Fruit fly (Drosophila melanogaster) whole organism, wandering third instar larva: ENCODE data around the gene CG44001.

Experiments used
- Abd-B ChIP-seq: fragments of >200 bp; optimal IDR thresholded peaks from 2 replicates; lab custom pipeline; 2017; ENCODE audit warnings: missing biosample characterization, missing genetic modification characterization
- CG32264 ChIP-seq: fragments of 200-800 bp; sonication (Bioruptor generic); optimal IDR thresholded peaks from 2 replicates; lab custom pipeline; 2016; ENCODE audit warnings: missing biosample characterization, missing genetic modification characterization
- CG9705 ChIP-seq: fragments of 200-800 bp; sonication (Bioruptor generic); optimal IDR thresholded peaks from 2 replicates; lab custom pipeline; 2018; ENCODE audit warnings: missing biosample characterization, mild to moderate bottlenecking, missing genetic modification characterization
- CrebA ChIP-seq: fragments of 200-800 bp; sonication (Bioruptor generic); optimal IDR thresholded peaks from 2 replicates; lab custom pipeline; 2016; ENCODE audit warnings: missing biosample characterization, mild to moderate bottlenecking, missing genetic modification characterization, borderline replicate concordance
- Dfd ChIP-seq: fragments of >200 bp; optimal IDR thresholded peaks from 2 replicates; lab custom pipeline; 2017; ENCODE audit warnings: missing biosample characterization, missing genetic modification characterization
- Dif ChIP-seq: fragments of 200-275, 200-300 bp; sonication (Bioruptor generic); optimal IDR thresholded peaks from 2 replicates; lab custom pipeline; 2018; ENCODE audit warnings: missing biosample characterization, missing genetic modification characterization; ENCODE audit not compliant: partially characterized antibody
- GATAd ChIP-seq: sonication (Bioruptor generic); optimal IDR thresholded peaks from 2 replicates; lab custom pipeline; 2016; ENCODE audit warnings: missing biosample characterization, missing genetic modification characterization
- HLH106 ChIP-seq: fragments of 200-800 bp; optimal IDR thresholded peaks from 3 replicates; lab custom pipeline; 2019; ENCODE audit warnings: missing biosample characterization, mild to moderate bottlenecking, missing genetic modification characterization, moderate library complexity
- Hnf4 ChIP-seq: fragments of 200-800 bp; sonication (Bioruptor generic); optimal IDR thresholded peaks from 2 replicates; lab custom pipeline; 2016; ENCODE audit warnings: missing biosample characterization, mild to moderate bottlenecking, missing genetic modification characterization
- Hr78 ChIP-seq: fragments of >200 bp; optimal IDR thresholded peaks from 2 replicates; lab custom pipeline; 2017; ENCODE audit warnings: missing biosample characterization, missing genetic modification characterization
- Hr83 ChIP-seq: fragments of 200-300 bp; sonication (Bioruptor generic); optimal IDR thresholded peaks from 2 replicates; lab custom pipeline; 2016; ENCODE audit warnings: missing biosample characterization, mild to moderate bottlenecking, missing genetic modification characterization, moderate library complexity; ENCODE audit not compliant: poor library complexity, severe bottlenecking
- Jra ChIP-seq: sonication (Bioruptor generic); optimal IDR thresholded peaks from 2 replicates; lab custom pipeline; 2016; ENCODE audit warnings: missing biosample characterization, missing genetic modification characterization
- Mio ChIP-seq: sonication (Bioruptor generic); optimal IDR thresholded peaks from 2 replicates; lab custom pipeline; 2016; ENCODE audit warnings: missing biosample characterization, missing genetic modification characterization
- Myc ChIP-seq: fragments of >200 bp; optimal IDR thresholded peaks from 2 replicates; lab custom pipeline; 2017
- N ChIP-seq: fragments of >200 bp; optimal IDR thresholded peaks from 2 replicates; lab custom pipeline; 2018; ENCODE audit warnings: missing biosample characterization, missing external identifiers, missing genetic modification characterization
- OdsH ChIP-seq: fragments of 200-800 bp; sonication (Bioruptor generic); optimal IDR thresholded peaks from 2 replicates; lab custom pipeline; 2016; ENCODE audit warnings: missing biosample characterization, mild to moderate bottlenecking, missing genetic modification characterization
- Rel ChIP-seq, 2 experiments: fragments of 200-800 bp; sonication (Bioruptor generic) in 1 of 2; optimal IDR thresholded peaks; 2 replicates in 1 of 2; 3 replicates in 1 of 2; lab custom pipeline; 2016 to 2019; ENCODE audit warnings: mild to moderate bottlenecking in 2 of 2, missing biosample characterization in 2 of 2, missing genetic modification characterization in 2 of 2, moderate library complexity in 1 of 2
- Sp1 ChIP-seq: fragments of 200-800 bp; sonication (Bioruptor generic); optimal IDR thresholded peaks from 3 replicates; lab custom pipeline; 2019; ENCODE audit warnings: missing biosample characterization, mild to moderate bottlenecking, missing genetic modification characterization, moderate library complexity
- Vsx2 ChIP-seq: fragments of 200-300, 225-300 bp; sonication (Bioruptor generic); optimal IDR thresholded peaks from 2 replicates; lab custom pipeline; 2018; ENCODE audit warnings: missing biosample characterization, missing genetic modification characterization; ENCODE audit not compliant: partially characterized antibody
- br ChIP-seq: fragments of 200-800 bp; sonication (Bioruptor generic); optimal IDR thresholded peaks from 2 replicates; lab custom pipeline; 2016; ENCODE audit warnings: missing biosample characterization, missing genetic modification characterization
- brk ChIP-seq: fragments of 200-800 bp; sonication (Bioruptor generic); optimal IDR thresholded peaks from 2 replicates; lab custom pipeline; 2016; ENCODE audit warnings: missing biosample characterization, mild to moderate bottlenecking, missing genetic modification characterization
- dl ChIP-seq, 2 experiments: fragments of 175-275, 200-275 bp in 1 of 2; fragments of 200-275 bp in 1 of 2; sonication (Bioruptor generic); optimal IDR thresholded peaks; lab custom pipeline; 2018; ENCODE audit warnings: mild to moderate bottlenecking in 2 of 2, missing biosample characterization in 2 of 2, missing genetic modification characterization in 2 of 2, moderate library complexity in 2 of 2; ENCODE audit not compliant: partially characterized antibody in 2 of 2, insufficient read depth in 1 of 2
- dmrt93B ChIP-seq: fragments of 200-800 bp; sonication (Bioruptor generic); optimal IDR thresholded peaks from 2 replicates; lab custom pipeline; 2018; ENCODE audit warnings: missing biosample characterization, mild to moderate bottlenecking, missing genetic modification characterization
- dsf ChIP-seq: sonication (Bioruptor generic); optimal IDR thresholded peaks from 2 replicates; lab custom pipeline; 2016; ENCODE audit warnings: missing biosample characterization, missing genetic modification characterization, borderline replicate concordance
- ey ChIP-seq: fragments of 200-800 bp; sonication (Bioruptor generic); optimal IDR thresholded peaks from 2 replicates; lab custom pipeline; 2016; ENCODE audit warnings: missing biosample characterization, missing genetic modification characterization
- foxo ChIP-seq, 2 experiments: fragments of 200-800 bp; sonication (Bioruptor generic); optimal IDR thresholded peaks; 2 replicates in 1 of 2; 3 replicates in 1 of 2; lab custom pipeline; 2016 to 2017; ENCODE audit warnings: missing biosample characterization in 2 of 2, missing genetic modification characterization in 2 of 2
- fru ChIP-seq: fragments of 200-800 bp; sonication (Bioruptor generic); optimal IDR thresholded peaks from 3 replicates; lab custom pipeline; 2016; ENCODE audit warnings: missing biosample characterization, mild to moderate bottlenecking, missing genetic modification characterization
- h ChIP-seq: fragments of 200-800 bp; sonication (Bioruptor generic); optimal IDR thresholded peaks from 3 replicates; lab custom pipeline; 2016; ENCODE audit warnings: missing biosample characterization, mild to moderate bottlenecking, missing genetic modification characterization
- jim ChIP-seq: fragments of 175-275, 200-325 bp; sonication (Bioruptor generic); optimal IDR thresholded peaks from 2 replicates; lab custom pipeline; 2016; ENCODE audit warnings: missing biosample characterization, mild to moderate bottlenecking, missing genetic modification characterization
- lola ChIP-seq: fragments of >200 bp; optimal IDR thresholded peaks from 2 replicates; lab custom pipeline; 2017; ENCODE audit warnings: missing biosample characterization, missing genetic modification characterization
- pan ChIP-seq: fragments of >200 bp; optimal IDR thresholded peaks from 2 replicates; lab custom pipeline; 2017
- psq ChIP-seq: fragments of 200-800 bp; sonication (Bioruptor generic); optimal IDR thresholded peaks from 3 replicates; lab custom pipeline; 2017; ENCODE audit warnings: missing biosample characterization, mild to moderate bottlenecking, missing genetic modification characterization, moderate library complexity
- rgr ChIP-seq: fragments of 200-800 bp; sonication (Bioruptor generic); optimal IDR thresholded peaks from 3 replicates; lab custom pipeline; 2016; ENCODE audit warnings: missing biosample characterization, mild to moderate bottlenecking, missing genetic modification characterization
- sage ChIP-seq: fragments of 200-800 bp; sonication (Bioruptor generic); optimal IDR thresholded peaks from 2 replicates; lab custom pipeline; 2016; ENCODE audit warnings: missing biosample characterization, mild to moderate bottlenecking, missing genetic modification characterization
- sv ChIP-seq: fragments of 200-800 bp; sonication (Bioruptor generic); optimal IDR thresholded peaks from 3 replicates; lab custom pipeline; 2016; ENCODE audit warnings: missing biosample characterization, missing genetic modification characterization
- tai ChIP-seq: sonication (Bioruptor generic); optimal IDR thresholded peaks from 2 replicates; lab custom pipeline; 2016; ENCODE audit warnings: missing biosample characterization, missing genetic modification characterization
- usp ChIP-seq: fragments of >200 bp; optimal IDR thresholded peaks from 2 replicates; lab custom pipeline; 2017; ENCODE audit warnings: missing biosample characterization, missing genetic modification characterization
- woc ChIP-seq: sonication (Bioruptor generic); optimal IDR thresholded peaks from 2 replicates; lab custom pipeline; 2016; ENCODE audit warnings: missing biosample characterization, mild to moderate bottlenecking, missing genetic modification characterization

The CG44001 gene

dm6 chr2L:4998571-4999191, 44.4 kb upstream of the CG44001 start:
- TF ChIP-seq br (GFP tag; lab: Kevin White, UChicago) (no peak), Dif (GFP tag; lab: Kevin White, UChicago) (no peak), HLH106 (tag; lab: Kevin White, UChicago) (no peak), Vsx2 (no peak), Hr83 (GFP tag; lab: Kevin White, UChicago) (no peak), GATAd (GFP tag; lab: Kevin White, UChicago) (no peak)

- TF ChIP-seq Abd-B (GFP tag; lab: Kevin White, UChicago) (no peak), sage (GFP tag; lab: Kevin White, UChicago) (no peak), CG9705 (GFP tag; lab: Kevin White, UChicago) (peak; percentile 27), br (GFP tag; lab: Kevin White, UChicago) (peak; percentile 79), jim (GFP tag; lab: Kevin White, UChicago) (no peak), rgr (GFP tag; lab: Kevin White, UChicago) (peak; percentile 81), dsf (no peak), Myc (lab: Kevin White, UChicago) (no peak), Jra (GFP tag; lab: Kevin White, UChicago) (no peak), Dif (GFP tag; lab: Kevin White, UChicago) (no peak), dl (GFP tag; optimal IDR thresholded peaks at IDR 0.05; lab: Kevin White, UChicago; ENCODE audit: insufficient read depth in 1 of 2, partially characterized antibody in 2 of 2) (no peak), CrebA (GFP tag; lab: Kevin White, UChicago) (peak; percentile 44), Mio (GFP tag; lab: Kevin White, UChicago) (peak; percentile 49), woc (GFP tag; lab: Kevin White, UChicago) (no peak), Rel (GFP tag; optimal IDR thresholded peaks at IDR 0.05; lab: Kevin White, UChicago) (no peak), Rel (tag; optimal IDR thresholded peaks at IDR 0.05; lab: Kevin White, UChicago) (peak; percentile 7), HLH106 (tag; lab: Kevin White, UChicago) (peak; percentile 79), sv (peak; percentile 26), Hr78 (GFP tag; lab: Kevin White, UChicago) (no peak), usp (GFP tag; lab: Kevin White, UChicago) (no peak), h (GFP tag; lab: Kevin White, UChicago) (peak; percentile 85), pan (lab: Kevin White, UChicago) (no peak), tai (GFP tag; lab: Kevin White, UChicago) (peak; percentile 73), dmrt93B (GFP tag; lab: Kevin White, UChicago) (peak; percentile 23), N (no peak), Sp1 (GFP tag; lab: Kevin White, UChicago) (peak; percentile 49), lola (GFP tag; lab: Kevin White, UChicago) (no peak), CG32264 (GFP tag; lab: Kevin White, UChicago) (peak; percentile 56), GATAd (GFP tag; lab: Kevin White, UChicago) (no peak), OdsH (GFP tag; lab: Kevin White, UChicago) (peak; percentile 59), psq (GFP tag; lab: Kevin White, UChicago) (peak; percentile 7), Dfd (no peak), Vsx2 (no peak), Hnf4 (GFP tag; lab: Kevin White, UChicago) (peak; percentile 75), fru (GFP tag; lab: Kevin White, UChicago) (peak; percentile 73), foxo (GFP tag; optimal IDR thresholded peaks at IDR 0.05; lab: Kevin White, UChicago) (peak; percentile 24 to 84), ey (peak; percentile 81), Hr83 (GFP tag; lab: Kevin White, UChicago) (no peak), brk (GFP tag; lab: Kevin White, UChicago) (peak; percentile 25)
- TF ChIP-seq, all 38 proteins: peak for 20
Observed at dm6 chr2L:4999389-5000032, 43.6 kb upstream of the CG44001 start.
